Worm (Caenorhabditis elegans) whole organism, L2 larva: ENCODE results near the gene F42A9.9.

Experiments used
- C34F6.9 ChIP-seq: fragments of 150-350 bp; optimal IDR thresholded peaks from 2 replicates; lab custom pipeline; 2014; ENCODE audit warnings: missing biosample characterization, missing genetic modification characterization
- F13H6.1 ChIP-seq: sonication (generic microtip); optimal IDR thresholded peaks from 2 replicates; lab custom pipeline; 2016; ENCODE audit warnings: missing genetic modification characterization, missing compliant biosample characterization
- R02D3.7 ChIP-seq: fragments of 150-350 bp; optimal IDR thresholded peaks from 2 replicates; lab custom pipeline; 2014; ENCODE audit warnings: missing biosample characterization, missing genetic modification characterization
- ZK546.5 ChIP-seq: sonication (generic microtip); optimal IDR thresholded peaks from 2 replicates; lab custom pipeline; 2017; ENCODE audit warnings: missing biosample characterization, missing genetic modification characterization
- alr-1 ChIP-seq: fragments of 150-350 bp; optimal IDR thresholded peaks from 2 replicates; lab custom pipeline; 2014; ENCODE audit warnings: missing biosample characterization, missing genetic modification characterization
- aly-2 ChIP-seq: fragments of 150-350 bp; optimal IDR thresholded peaks from 2 replicates; lab custom pipeline; 2014; ENCODE audit warnings: missing biosample characterization, missing genetic modification characterization
- ceh-82 ChIP-seq: fragments of 150-350 bp; optimal IDR thresholded peaks from 2 replicates; lab custom pipeline; 2014; ENCODE audit warnings: missing biosample characterization, missing genetic modification characterization
- crh-2 ChIP-seq: sonication (generic microtip); optimal IDR thresholded peaks from 2 replicates; lab custom pipeline; 2017; ENCODE audit warnings: missing biosample characterization, missing genetic modification characterization
- dmd-4 ChIP-seq: sonication (generic microtip); optimal IDR thresholded peaks from 2 replicates; lab custom pipeline; 2017; ENCODE audit warnings: missing biosample characterization, missing genetic modification characterization
- elt-1 ChIP-seq: fragments of 150-350 bp; optimal IDR thresholded peaks from 2 replicates; lab custom pipeline; 2014; ENCODE audit warnings: missing biosample characterization, missing genetic modification characterization
- elt-3 ChIP-seq: sonication (generic microtip); optimal IDR thresholded peaks from 2 replicates; lab custom pipeline; 2017; ENCODE audit warnings: missing biosample characterization, missing genetic modification characterization
- gmeb-1 ChIP-seq: fragments of 150-350 bp; optimal IDR thresholded peaks from 2 replicates; lab custom pipeline; 2014; ENCODE audit warnings: missing biosample characterization, missing genetic modification characterization
- lin-13 ChIP-seq: fragments of 150-350 bp; optimal IDR thresholded peaks from 2 replicates; lab custom pipeline; 2014; ENCODE audit warnings: missing biosample characterization, missing genetic modification reagents, missing genetic modification characterization
- mab-5 ChIP-seq: fragments of 150-350 bp; optimal IDR thresholded peaks from 2 replicates; lab custom pipeline; 2014; ENCODE audit warnings: missing biosample characterization, missing genetic modification characterization
- mbf-1 ChIP-seq: sonication (generic microtip); optimal IDR thresholded peaks from 2 replicates; lab custom pipeline; 2017; ENCODE audit warnings: missing biosample characterization, missing genetic modification characterization
- mdl-1 ChIP-seq, 2 experiments: fragments of 150-350 bp in 1 of 2; sonication (generic microtip) in 1 of 2; optimal IDR thresholded peaks; 2 replicates each; lab custom pipeline; 2017; ENCODE audit warnings: missing biosample characterization in 2 of 2, missing genetic modification characterization in 2 of 2
- nhr-10 ChIP-seq: sonication (generic microtip); optimal IDR thresholded peaks from 2 replicates; lab custom pipeline; 2017; ENCODE audit warnings: missing biosample characterization, missing genetic modification characterization
- nhr-11 ChIP-seq: fragments of 150-350 bp; optimal IDR thresholded peaks from 2 replicates; lab custom pipeline; 2014; ENCODE audit warnings: missing biosample characterization, missing genetic modification characterization
- nhr-12 ChIP-seq: fragments of 150-350 bp; optimal IDR thresholded peaks from 2 replicates; lab custom pipeline; 2014; ENCODE audit warnings: missing biosample characterization, missing genetic modification characterization
- nhr-129 ChIP-seq: fragments of 150-350 bp; optimal IDR thresholded peaks from 2 replicates; lab custom pipeline; 2014; ENCODE audit warnings: missing biosample characterization, missing genetic modification characterization
- nhr-23 ChIP-seq: fragments of 150-350 bp; optimal IDR thresholded peaks from 2 replicates; lab custom pipeline; 2014; ENCODE audit warnings: missing biosample characterization, missing genetic modification reagents, missing genetic modification characterization
- nhr-25 ChIP-seq: fragments of 150-350 bp; sonication (generic microtip); optimal IDR thresholded peaks from 3 replicates; lab custom pipeline; 2014; ENCODE audit warnings: missing biosample characterization, missing genetic modification characterization
- nhr-6 ChIP-seq: fragments of 150-350 bp; optimal IDR thresholded peaks from 2 replicates; lab custom pipeline; 2014; ENCODE audit warnings: missing biosample characterization, missing genetic modification characterization
- peb-1 ChIP-seq: fragments of 150-350 bp; optimal IDR thresholded peaks from 2 replicates; lab custom pipeline; 2014; ENCODE audit warnings: missing biosample characterization, missing genetic modification characterization
- skn-1 ChIP-seq: sonication (generic microtip); optimal IDR thresholded peaks from 2 replicates; lab custom pipeline; 2017; ENCODE audit warnings: missing biosample characterization, missing genetic modification characterization
- unc-39 ChIP-seq: fragments of 150-350 bp; optimal IDR thresholded peaks from 2 replicates; lab custom pipeline; 2014; ENCODE audit warnings: missing biosample characterization, missing genetic modification characterization
- unc-55 ChIP-seq: fragments of 150-350 bp; sonication (generic microtip); optimal IDR thresholded peaks from 3 replicates; lab custom pipeline; 2014; ENCODE audit warnings: missing biosample characterization, missing genetic modification reagents, missing genetic modification characterization
- unc-62 ChIP-seq: fragments of 150-350 bp; optimal IDR thresholded peaks from 2 replicates; lab custom pipeline; 2014; ENCODE audit warnings: missing biosample characterization, missing genetic modification reagents, missing genetic modification characterization
- zag-1 ChIP-seq: fragments of 150-350 bp; optimal IDR thresholded peaks from 2 replicates; lab custom pipeline; 2014; ENCODE audit warnings: missing biosample characterization, missing genetic modification characterization

The F42A9.9 gene

ce11 chrIV:8686966-8687365 is 48.3 kb upstream of the F42A9.9 start:
- TF ChIP-seq peb-1 (no peak), gmeb-1 (tag; lab: Kevin White, UChicago) (no peak), F13H6.1 (tag; lab: Kevin White, UChicago) (no peak), dmd-4 (tag; lab: Kevin White, UChicago) (no peak), mdl-1 (tag; optimal IDR thresholded peaks at IDR 0.05; lab: Kevin White, UChicago) (no peak), mbf-1 (no peak), elt-1 (tag; lab: Kevin White, UChicago) (no peak), zag-1 (tag; lab: Kevin White, UChicago) (no peak), alr-1 (tag; lab: Kevin White, UChicago) (no peak), nhr-6 (tag; lab: Kevin White, UChicago) (no peak)

- no peak for TF ChIP-seq mbf-1
- no peak for TF ChIP-seq lin-13 (GFP tag; lab: Kevin White, UChicago)
- no peak for TF ChIP-seq nhr-6 (tag; lab: Kevin White, UChicago)
Measured at ce11 chrIV:8686510-8686909, 47.8 kb upstream of the F42A9.9 start, which contains the start of gene pole-2. Gene pole-2, minus strand, starts transcription at chrIV:8686610.

- no peak for TF ChIP-seq mab-5 (tag; lab: Kevin White, UChicago)
Measured at ce11 chrIV:8679225-8679624, 40.6 kb upstream of the F42A9.9 start, which contains the start of gene nlp-60. Gene nlp-60, minus strand, starts transcription at chrIV:8679325.

DNA sequence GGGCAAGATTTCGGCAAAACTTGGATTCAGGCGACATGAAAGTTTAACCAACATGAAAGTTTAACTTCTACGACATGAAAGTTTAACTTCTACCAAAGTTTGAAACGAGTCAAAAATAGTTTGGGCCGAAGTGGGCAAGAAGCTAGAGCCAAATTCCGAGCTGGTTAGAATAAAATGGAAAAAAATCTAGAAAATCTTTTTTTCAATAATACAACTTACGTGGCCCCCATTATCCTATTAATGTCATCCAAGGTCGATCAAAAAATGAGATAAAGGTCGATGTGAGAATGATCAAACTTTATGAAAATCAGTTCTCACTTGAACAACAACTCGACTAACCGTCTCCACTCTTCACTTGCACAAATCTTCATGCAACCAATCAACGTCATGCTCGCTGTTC is 38.6 kb upstream of the F42A9.9 start, which contains the start of gene F08B4.8:
Gene F08B4.8, plus strand, starts transcription at position 301 of the 400 bp plus-strand sequence.
- no peak for TF ChIP-seq skn-1 (tag; lab: Kevin White, UChicago)

DNA sequence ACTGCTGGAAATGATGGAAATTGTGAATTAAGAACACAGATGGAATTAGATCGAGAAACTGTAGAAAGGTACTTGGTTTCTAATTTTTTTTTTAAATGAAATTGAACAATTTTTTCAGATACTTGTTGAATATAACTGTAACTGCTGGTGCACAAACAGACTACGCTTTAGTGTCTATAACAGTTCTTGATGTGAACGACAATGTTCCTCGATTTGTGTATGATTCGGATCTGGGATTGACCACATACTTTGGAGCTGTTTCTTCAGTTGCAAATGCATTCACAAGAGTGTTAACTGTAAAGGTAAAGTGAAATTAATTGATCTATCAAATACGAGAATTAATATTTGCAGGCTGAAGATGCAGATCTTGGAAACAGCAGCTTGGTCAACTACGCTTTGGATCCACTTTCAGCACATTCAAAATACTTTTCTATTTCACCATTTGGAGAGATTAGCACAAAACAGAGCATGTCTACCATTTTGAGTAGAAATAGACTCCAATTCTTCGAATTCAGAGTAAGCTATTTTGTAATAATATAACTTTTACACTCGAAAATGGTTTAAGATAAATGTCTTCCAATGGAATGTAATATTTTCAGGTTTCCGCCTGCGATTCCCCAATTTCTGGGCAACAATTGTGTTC is 35.2 kb upstream of the F42A9.9 start:
- no peak for TF ChIP-seq C34F6.9
- no peak for TF ChIP-seq mab-5 (tag; lab: Kevin White, UChicago)
- TF ChIP-seq peb-1: no peak
- TF ChIP-seq skn-1 (tag; lab: Kevin White, UChicago): no peak
- TF ChIP-seq nhr-25: no peak

DNA sequence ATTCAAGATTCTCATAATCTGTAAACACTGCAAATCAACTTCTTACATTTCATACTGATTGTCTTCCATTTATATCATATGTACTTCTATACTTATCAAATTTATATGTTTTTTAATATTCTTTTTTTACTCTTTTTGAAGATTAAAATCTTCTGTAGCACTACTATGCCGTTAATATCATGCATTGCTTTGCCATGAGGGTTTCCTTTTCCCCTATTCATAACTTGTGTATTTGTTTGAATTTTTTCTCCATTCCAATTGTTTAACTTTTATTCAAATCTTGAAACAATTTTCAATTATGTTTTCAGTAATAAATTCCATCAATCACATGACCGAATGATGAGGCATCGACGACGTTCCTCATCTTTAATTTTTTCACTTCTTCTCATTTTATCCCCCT is 30.0 kb upstream of the F42A9.9 start, which contains the start of gene cdh-5:
Gene cdh-5, plus strand, starts transcription at position 301 of the 400 bp plus-strand sequence.
- no peak for TF ChIP-seq crh-2 (tag; lab: Kevin White, UChicago)
- no peak for TF ChIP-seq skn-1 (tag; lab: Kevin White, UChicago)
- TF ChIP-seq mab-5 (tag; lab: Kevin White, UChicago): no peak
- TF ChIP-seq gmeb-1 (tag; lab: Kevin White, UChicago): no peak
- no peak for TF ChIP-seq unc-55
- no peak for TF ChIP-seq nhr-10 (tag; lab: Kevin White, UChicago)
- TF ChIP-seq nhr-11: no peak
- TF ChIP-seq nhr-23: no peak
- TF ChIP-seq aly-2: no peak
- no peak for TF ChIP-seq ceh-82 (tag; lab: Kevin White, UChicago)

ce11 chrIV:8665778-8666177 is 27.1 kb upstream of the F42A9.9 start:
- peak; percentile 15 for TF ChIP-seq unc-55
- peak; percentile 17 for TF ChIP-seq C34F6.9
- TF ChIP-seq R02D3.7 (tag; lab: Kevin White, UChicago): peak; percentile 21
- no peak for TF ChIP-seq nhr-11
- no peak for TF ChIP-seq nhr-129 (tag; lab: Kevin White, UChicago)

ce11 chrIV:8658122-8658521 is 19.5 kb upstream of the F42A9.9 start, which contains the start of gene C49C8.6:
Gene C49C8.6, minus strand, starts transcription at chrIV:8658222.
- TF ChIP-seq elt-3 (tag; lab: Kevin White, UChicago): no peak
- TF ChIP-seq ZK546.5 (tag; lab: Kevin White, UChicago): no peak
- TF ChIP-seq unc-39 (tag; lab: Kevin White, UChicago): no peak
- TF ChIP-seq nhr-12: no peak
- no peak for TF ChIP-seq R02D3.7 (tag; lab: Kevin White, UChicago)
- TF ChIP-seq unc-62 (GFP tag; lab: Kevin White, UChicago): no peak
- TF ChIP-seq nhr-25: no peak
- TF ChIP-seq nhr-23: no peak
